Worm (Caenorhabditis elegans): ENCODE results near the gene F47G9.4.

F47G9.4 gene

ce11 chrV:11326914-11327367 is 5.3 kb upstream of the F47G9.4 start, which contains the start of gene tmed-10 (continued):
- peak; percentile 76 for TF ChIP-seq hmg-1.1 (GFP tag; IDR thresholded peaks at IDR 0.05)
- peak; percentile 95 for TF ChIP-seq lin-38 (GFP tag; IDR thresholded peaks at IDR 0.05)
- TF ChIP-seq mxl-3 (GFP tag; optimal IDR thresholded peaks at IDR 0.05): peak; percentile 77
- peak; percentile 43 for TF ChIP-seq unc-130 (GFP tag; optimal IDR thresholded peaks at IDR 0.05)
- peak in 1 of 2 experiments; percentile 12 for TF ChIP-seq hif-1 (tag; optimal IDR thresholded peaks at IDR 0.05)
- TF ChIP-seq daf-12 (tag; optimal IDR thresholded peaks at IDR 0.05): no peak
- peak in 1 of 2 experiments; percentile 3 for TF ChIP-seq mdl-1 (tag; optimal IDR thresholded peaks at IDR 0.05)

ce11 chrV:11323720-11324119 is 2.1 kb upstream of the F47G9.4 start, which contains the start of gene str-141:
TSS of gene str-141 (minus strand) at chrV:11323820.
- TF ChIP-seq mxl-2 (GFP tag; conservative IDR thresholded peaks at IDR 0.05) (no peak), ama-1 (optimal IDR thresholded peaks at IDR 0.05) (peak; percentile 12), mes-2 (tag; optimal IDR thresholded peaks at IDR 0.05; ENCODE audit: poor library complexity, severe bottlenecking) (no peak), nhr-10 (tag; optimal IDR thresholded peaks at IDR 0.05) (no peak), cey-2 (tag; optimal IDR thresholded peaks at IDR 0.05; ENCODE audit: borderline replicate concordance, insufficient read depth) (no peak), unc-62 (GFP tag; optimal IDR thresholded peaks at IDR 0.05 in 1 of 2) (peak in 1 of 2 experiments; percentile 3), unc-62 (tag; optimal IDR thresholded peaks at IDR 0.05) (no peak), arid-1 (GFP tag; conservative IDR thresholded peaks at IDR 0.05) (no peak), duxl-1 (tag; optimal IDR thresholded peaks at IDR 0.05; ENCODE audit: poor library complexity) (peak; percentile 4), F10B5.3 (tag; optimal IDR thresholded peaks at IDR 0.05) (no peak), T26A8.4 (GFP tag; IDR thresholded peaks at IDR 0.05) (no peak), lin-13 (GFP tag; optimal IDR thresholded peaks at IDR 0.05) (no peak), nhr-111 (GFP tag; optimal IDR thresholded peaks at IDR 0.05) (no peak), nhr-76 (tag; optimal IDR thresholded peaks at IDR 0.05) (no peak), zag-1 (tag; optimal IDR thresholded peaks at IDR 0.05) (no peak)

ce11 chrV:11320860-11321259 is 756 bp downstream of the F47G9.4 start:
- no peak for TF ChIP-seq set-16 (GFP tag; IDR thresholded peaks at IDR 0.05)
- no peak for TF ChIP-seq zfp-3 (GFP tag; conservative IDR thresholded peaks at IDR 0.05)
- TF ChIP-seq lin-15B (tag; optimal IDR thresholded peaks at IDR 0.05): no peak
- TF ChIP-seq lsy-2 (tag; optimal IDR thresholded peaks at IDR 0.05): no peak
- TF ChIP-seq unc-39 (tag; optimal IDR thresholded peaks at IDR 0.05): no peak
- TF ChIP-seq ZK546.5 (tag; optimal IDR thresholded peaks at IDR 0.05): no peak
- TF ChIP-seq aha-1 (tag): peak; percentile 72
- peak in 1 of 2 experiments; percentile 8 for TF ChIP-seq unc-62 (GFP tag; optimal IDR thresholded peaks at IDR 0.05 in 1 of 2)
- TF ChIP-seq unc-62 (tag; optimal IDR thresholded peaks at IDR 0.05): no peak

ce11 chrV:11316801-11317200 is 4.8 kb downstream of the F47G9.4 start, which contains the start of gene cutl-18:
TSS of gene cutl-18 (minus strand) at chrV:11316901.
- TF ChIP-seq lim-7 (GFP tag; IDR thresholded peaks at IDR 0.05): no peak
- peak; percentile 13 for TF ChIP-seq aha-1 (tag)

- TF ChIP-seq snpc-4 (tag; optimal IDR thresholded peaks at IDR 0.05) (no peak), fkh-10 (GFP tag; optimal IDR thresholded peaks at IDR 0.05) (no peak), mxl-2 (GFP tag; conservative IDR thresholded peaks at IDR 0.05) (peak; percentile 94), ceh-62 (tag; optimal IDR thresholded peaks at IDR 0.05) (no peak), zag-1 (tag; optimal IDR thresholded peaks at IDR 0.05) (peak; percentile 8), nhr-237 (tag; optimal IDR thresholded peaks at IDR 0.05) (no peak), mdl-1 (tag; optimal IDR thresholded peaks at IDR 0.05) (peak in 1 of 2 experiments; percentile 49), daf-19 (GFP tag; conservative IDR thresholded peaks at IDR 0.05) (peak; percentile 98), mxl-3 (GFP tag; optimal IDR thresholded peaks at IDR 0.05) (peak; percentile 95), lir-3 (tag; optimal IDR thresholded peaks at IDR 0.05) (peak; percentile 92), ztf-11 (tag; optimal IDR thresholded peaks at IDR 0.05) (no peak), ceh-20 (GFP tag; IDR thresholded peaks at IDR 0.05) (peak; percentile 93), php-3 (GFP tag; IDR thresholded peaks at IDR 0.05) (peak; percentile 95), zip-2 (tag; optimal IDR thresholded peaks at IDR 0.05) (no peak), lin-15B (tag; optimal IDR thresholded peaks at IDR 0.05) (peak; percentile 28), lin-29 (GFP tag; IDR thresholded peaks at IDR 0.05) (peak; percentile 92), dmd-8 (GFP tag; IDR thresholded peaks at IDR 0.05) (peak; percentile 100), spr-3 (GFP tag; optimal IDR thresholded peaks at IDR 0.05) (peak; percentile 95)
These were observed 7.4 kb downstream of the F47G9.4 start for ce11 chrV:11314025-11314880.

Measured in whole organism, L4 larva.